Worm (Caenorhabditis elegans) whole organism, early embryonic: Measurements from ENCODE around the gene fipr-10.

ENCODE experiments used
- B0310.2 ChIP-seq: sonication (generic microtip); optimal IDR thresholded peaks from 2 replicates; lab custom pipeline; 2016; ENCODE audit warnings: mild to moderate bottlenecking, missing genetic modification characterization, missing compliant biosample characterization
- F13C5.2 ChIP-seq: sonication (generic microtip); optimal IDR thresholded peaks from 2 replicates; lab custom pipeline; 2017; ENCODE audit warnings: mild to moderate bottlenecking, missing genetic modification characterization, inconsistent platforms, missing compliant biosample characterization
- aly-1 ChIP-seq: sonication (generic microtip); optimal IDR thresholded peaks from 2 replicates; lab custom pipeline; 2016; ENCODE audit warnings: missing genetic modification characterization, missing compliant biosample characterization
- ama-1 ChIP-seq: fragments of 150-350 bp; optimal IDR thresholded peaks from 2 replicates; lab custom pipeline; 2014
- ceh-13 ChIP-seq: fragments of 200-800 bp; sonication (Bioruptor generic); optimal IDR thresholded peaks from 2 replicates; lab custom pipeline; 2018; ENCODE audit warnings: mild to moderate bottlenecking, missing genetic modification characterization, missing compliant biosample characterization
- ceh-36 ChIP-seq: sonication (generic microtip); optimal IDR thresholded peaks from 2 replicates; lab custom pipeline; 2016; ENCODE audit warnings: missing genetic modification characterization, inconsistent platforms, missing compliant biosample characterization
- ets-7 ChIP-seq: sonication (generic microtip); optimal IDR thresholded peaks from 2 replicates; lab custom pipeline; 2016; ENCODE audit warnings: missing genotype, missing genetic modification characterization, missing compliant biosample characterization
- hmbx-1 ChIP-seq: sonication (generic microtip); optimal IDR thresholded peaks from 2 replicates; lab custom pipeline; 2016; ENCODE audit warnings: mild to moderate bottlenecking, missing genetic modification characterization, missing compliant biosample characterization
- hmg-4 ChIP-seq: fragments of 200-800 bp; sonication (Bioruptor generic); optimal IDR thresholded peaks from 2 replicates; lab custom pipeline; 2018; ENCODE audit warnings: mild to moderate bottlenecking, missing genetic modification characterization, missing compliant biosample characterization
- hnd-1 ChIP-seq: sonication (generic microtip); optimal IDR thresholded peaks from 2 replicates; lab custom pipeline; 2016; ENCODE audit warnings: missing genetic modification characterization, missing compliant biosample characterization
- pes-1 ChIP-seq: fragments of 200-800 bp; sonication (Bioruptor generic); IDR thresholded peaks from 2 replicates; pipeline ENCODE4 v1.3.6; 2022; ENCODE audit warnings: missing genetic modification reagents, missing genetic modification characterization, missing compliant biosample characterization
- scrt-1 ChIP-seq: fragments of 200-800 bp; sonication (Bioruptor generic); IDR thresholded peaks from 2 replicates; pipeline ENCODE4 v1.3.6; 2022; ENCODE audit warnings: missing genetic modification characterization, missing compliant biosample characterization
- sea-1 ChIP-seq: fragments of 200-800 bp; sonication (Bioruptor generic); conservative IDR thresholded peaks from 2 replicates; pipeline ENCODE4 v1.3.6; 2022; ENCODE audit warnings: missing genetic modification characterization, missing compliant biosample characterization
- tbx-11 ChIP-seq: fragments of 200-800 bp; sonication (Bioruptor generic); IDR thresholded peaks from 2 replicates; pipeline ENCODE4 v1.3.6; 2022; ENCODE audit warnings: missing genetic modification characterization, missing compliant biosample characterization
- tbx-37 ChIP-seq: fragments of 200-800 bp; sonication (Bioruptor generic); conservative IDR thresholded peaks from 2 replicates; pipeline ENCODE4 v1.3.6; 2022; ENCODE audit warnings: missing genetic modification reagents, missing genetic modification characterization, missing compliant biosample characterization
- tra-4 ChIP-seq: sonication (generic microtip); optimal IDR thresholded peaks from 2 replicates; lab custom pipeline; 2017; ENCODE audit warnings: missing genetic modification characterization, missing compliant biosample characterization

fipr-10 gene

ce11 chrV:9960376-9960775, 46.4 kb downstream of the fipr-10 start, which contains the start of gene T07C12.10:
Gene T07C12.10, minus strand, starts transcription at chrV:9960476.
- TF ChIP-seq ceh-36 (no peak), F13C5.2 (no peak), pes-1 (no peak), B0310.2 (tag; lab: Kevin White, UChicago) (no peak), sea-1 (no peak)

- no peak for TF ChIP-seq hmbx-1
- TF ChIP-seq F13C5.2 = no peak
- TF ChIP-seq hnd-1 (tag; lab: Kevin White, UChicago) = no peak
- no peak for TF ChIP-seq tbx-37 (GFP tag; lab: Robert Waterston, UW)
- TF ChIP-seq ceh-13 (GFP tag; lab: Kevin White, UChicago) = no peak
- TF ChIP-seq B0310.2 (tag; lab: Kevin White, UChicago) = no peak
- no peak for TF ChIP-seq aly-1 (tag; lab: Kevin White, UChicago)
Observed at ce11 chrV:9962394-9962793, 48.4 kb downstream of the fipr-10 start, which contains the start of gene madf-4. Gene madf-4, minus strand, starts transcription at chrV:9962494.

- TF ChIP-seq ceh-36 (no peak), ets-7 (tag; lab: Kevin White, UChicago) (no peak), ceh-13 (GFP tag; lab: Kevin White, UChicago) (no peak), sea-1 (no peak), scrt-1 (no peak), hnd-1 (tag; lab: Kevin White, UChicago) (no peak), hmbx-1 (no peak), tbx-11 (GFP tag; lab: Robert Waterston, UW) (no peak), tbx-37 (GFP tag; lab: Robert Waterston, UW) (no peak), F13C5.2 (no peak), aly-1 (tag; lab: Kevin White, UChicago) (no peak), ama-1 (lab: Kevin White, UChicago) (no peak), hmg-4 (no peak), tra-4 (no peak), pes-1 (no peak)
Observed at ce11 chrV:9962916-9963315, 49.0 kb downstream of the fipr-10 start.
